Fruit fly (Drosophila melanogaster): ENCODE measurements around the gene eag.

The eag gene

dm6 chrX:14936250-14936649 is 19.0 kb upstream of the eag start:
- TF ChIP-seq CTCF (optimal IDR thresholded peaks at IDR 0.05), result no peak

dm6 chrX:14946522-14946921 is 8.8 kb upstream of the eag start:
- TF ChIP-seq CG8478 (optimal IDR thresholded peaks at IDR 0.05), result no peak
- no peak for TF ChIP-seq CTCF (optimal IDR thresholded peaks at IDR 0.05)

dm6 chrX:14947399-14947798 is 7.9 kb upstream of the eag start:
- TF ChIP-seq CG8478 (optimal IDR thresholded peaks at IDR 0.05) (no peak), CTCF (optimal IDR thresholded peaks at IDR 0.05) (no peak)

- no peak for TF ChIP-seq CG8478 (optimal IDR thresholded peaks at IDR 0.05)
These were observed 6.0 kb upstream of the eag start for dm6 chrX:14949227-14949626.

- no peak for TF ChIP-seq CTCF (optimal IDR thresholded peaks at IDR 0.05)
These were observed 4.7 kb upstream of the eag start for dm6 chrX:14950273-14951272.

- TF ChIP-seq CTCF (optimal IDR thresholded peaks at IDR 0.05) (no peak), CG8478 (optimal IDR thresholded peaks at IDR 0.05) (no peak)
These were observed 3.9 kb upstream of the eag start for dm6 chrX:14951346-14951862.

- no peak for TF ChIP-seq CTCF (optimal IDR thresholded peaks at IDR 0.05)
- no peak for TF ChIP-seq CG8478 (optimal IDR thresholded peaks at IDR 0.05)
These were observed 3.0 kb upstream of the eag start for dm6 chrX:14952097-14952844.

- TF ChIP-seq CG8478 (optimal IDR thresholded peaks at IDR 0.05), result no peak
- no peak for TF ChIP-seq CTCF (optimal IDR thresholded peaks at IDR 0.05)
These were observed 2.2 kb upstream of the eag start, which contains the start of gene pdgy for dm6 chrX:14952845-14953720. Gene pdgy (minus strand): TSS chrX:14953532.

- TF ChIP-seq CG8478 (optimal IDR thresholded peaks at IDR 0.05) (no peak), CTCF (optimal IDR thresholded peaks at IDR 0.05) (peak; percentile 46 to 89)
These were observed 1.4 kb upstream of the eag start for dm6 chrX:14953896-14954295.

dm6 chrX:14960856-14961255 is 5.6 kb downstream of the eag start:
- no peak for TF ChIP-seq CG8478 (optimal IDR thresholded peaks at IDR 0.05)
- peak in 1 of 2 experiments; percentile 6 for TF ChIP-seq CTCF (optimal IDR thresholded peaks at IDR 0.05)

- TF ChIP-seq CG8478 (optimal IDR thresholded peaks at IDR 0.05) (no peak), CTCF (optimal IDR thresholded peaks at IDR 0.05) (no peak)
These were observed 64.1 kb downstream of the eag start for dm6 chrX:15019413-15019812.

dm6 chrX:15021021-15021477 is 65.8 kb downstream of the eag start:
- TF ChIP-seq CTCF (optimal IDR thresholded peaks at IDR 0.05) (no peak), CG8478 (optimal IDR thresholded peaks at IDR 0.05) (no peak)

dm6 chrX:15022219-15022618 is 66.9 kb downstream of the eag start:
- no peak for TF ChIP-seq CTCF (optimal IDR thresholded peaks at IDR 0.05)
- no peak for TF ChIP-seq CG8478 (optimal IDR thresholded peaks at IDR 0.05)

- no peak for TF ChIP-seq CTCF (optimal IDR thresholded peaks at IDR 0.05)
- TF ChIP-seq CG8478 (optimal IDR thresholded peaks at IDR 0.05), result no peak
These were observed 68.1 kb downstream of the eag start for dm6 chrX:15023395-15023794.

Measured in S2 (cell line).